Worm (Caenorhabditis elegans) whole organism, mixed stage, embryonic: Measurements from ENCODE around the gene rpl-36.

ENCODE experiments used
- ceh-39 ChIP-seq: fragments of 150-350 bp; optimal IDR thresholded peaks from 2 replicates; lab custom pipeline; 2014; ENCODE audit warnings: missing biosample characterization, missing genetic modification characterization
- elt-1 ChIP-seq: sonication (generic microtip); optimal IDR thresholded peaks from 2 replicates; lab custom pipeline; 2017; ENCODE audit warnings: missing genetic modification characterization, mild to moderate bottlenecking, missing compliant biosample characterization, antibody characterized with exemption, moderate library complexity, borderline replicate concordance; ENCODE audit not compliant: insufficient read depth
- lin-13 ChIP-seq: fragments of 150-350 bp; optimal IDR thresholded peaks from 2 replicates; lab custom pipeline; 2014; ENCODE audit warnings: missing biosample characterization, missing genetic modification characterization
- lsy-2 ChIP-seq: fragments of 150-350 bp; optimal IDR thresholded peaks from 2 replicates; lab custom pipeline; 2014; ENCODE audit warnings: missing biosample characterization, missing genetic modification characterization
- mab-5 ChIP-seq: fragments of 150-350 bp; optimal IDR thresholded peaks from 2 replicates; lab custom pipeline; 2014; ENCODE audit warnings: missing biosample characterization, missing genetic modification characterization
- nhr-76 ChIP-seq: sonication (generic microtip); optimal IDR thresholded peaks from 2 replicates; lab custom pipeline; 2017; ENCODE audit warnings: missing biosample characterization, missing genetic modification characterization
- unc-62 ChIP-seq: fragments of 150-350 bp; optimal IDR thresholded peaks from 2 replicates; lab custom pipeline; 2014; ENCODE audit warnings: missing biosample characterization, missing genetic modification reagents, missing genetic modification characterization
- ztf-11 ChIP-seq: fragments of 150-350 bp; optimal IDR thresholded peaks from 2 replicates; lab custom pipeline; 2014; ENCODE audit warnings: missing biosample characterization, missing genetic modification characterization

DNA sequence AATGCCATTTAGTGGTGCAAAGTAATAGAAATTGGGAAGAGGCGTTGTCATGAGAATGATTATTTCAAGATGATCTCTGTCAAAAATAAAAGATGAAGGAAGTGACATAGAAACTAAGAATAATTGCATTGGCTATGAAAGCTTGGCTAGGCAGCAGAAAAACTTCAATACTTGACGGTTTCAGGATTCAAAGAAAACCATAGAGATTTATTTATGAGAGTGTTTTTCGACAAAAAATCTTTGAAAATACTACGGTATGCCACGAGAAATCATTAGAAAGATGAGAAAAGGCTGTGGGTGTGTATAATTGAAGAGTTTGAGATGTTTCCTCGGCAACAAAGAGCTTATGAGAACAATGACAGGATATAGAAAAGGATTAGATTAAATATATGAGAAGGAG lies 5.4 kb downstream of the rpl-36 start, which contains the start of gene F37C12.14:
- TF ChIP-seq elt-1 (no peak), ztf-11 (tag; lab: Kevin White, UChicago) (no peak), lsy-2 (tag; lab: Kevin White, UChicago) (no peak), mab-5 (tag; lab: Kevin White, UChicago) (no peak), lin-13 (no peak), unc-62 (GFP tag; lab: Kevin White, UChicago) (no peak), nhr-76 (tag; lab: Kevin White, UChicago) (no peak), ceh-39 (no peak)
